Fruit fly (Drosophila melanogaster): Measurements from ENCODE around the gene CG32212.
"Not testable (repeated sequence)": the region's sequence is repeated elsewhere in the genome, so short reads cannot be mapped to it uniquely, and the experiment has no call there.

DNA sequence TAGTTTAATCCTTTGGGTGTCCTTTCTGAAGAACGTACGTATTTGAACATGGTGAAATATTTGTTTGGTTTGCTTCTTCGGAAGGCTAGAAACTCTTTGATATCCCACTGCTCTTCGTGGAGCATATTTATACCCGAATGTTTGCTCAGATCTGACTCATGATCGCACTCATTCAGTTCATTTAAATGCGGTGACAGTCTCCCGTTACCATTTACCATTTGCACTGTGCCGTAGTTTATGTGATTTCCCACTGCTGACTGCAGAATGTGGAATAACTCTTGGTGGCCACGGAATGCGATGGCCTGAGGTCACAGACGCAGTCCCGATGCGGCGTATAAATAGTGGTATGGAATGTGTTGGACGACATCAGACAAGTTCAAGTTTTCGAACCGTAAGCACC is 15.2 kb upstream of the CG32212 start, which contains the start of the genes 825-Oak and CG12519:
- not testable (repeated sequence) for TF ChIP-seq luna (GFP tag; optimal IDR thresholded peaks at IDR 0.05); Hr3 (GFP tag; optimal IDR thresholded peaks at IDR 0.05); Optix (GFP tag; IDR thresholded peaks at IDR 0.05); CG33213 (GFP tag; optimal IDR thresholded peaks at IDR 0.05); Dek (tag; optimal IDR thresholded peaks at IDR 0.05); CG4730 (GFP tag; IDR thresholded peaks at IDR 0.05); chn (GFP tag; optimal IDR thresholded peaks at IDR 0.05); CkIIα-i1 (GFP tag; IDR thresholded peaks at IDR 0.05); CG6854 (GFP tag; optimal IDR thresholded peaks at IDR 0.05); ems (GFP tag; optimal IDR thresholded peaks at IDR 0.05); CG18599 (GFP tag; optimal IDR thresholded peaks at IDR 0.05); sim (GFP tag; IDR thresholded peaks at IDR 0.05)
